Worm (Caenorhabditis elegans): ENCODE measurements around the gene ins-8.

DNA sequence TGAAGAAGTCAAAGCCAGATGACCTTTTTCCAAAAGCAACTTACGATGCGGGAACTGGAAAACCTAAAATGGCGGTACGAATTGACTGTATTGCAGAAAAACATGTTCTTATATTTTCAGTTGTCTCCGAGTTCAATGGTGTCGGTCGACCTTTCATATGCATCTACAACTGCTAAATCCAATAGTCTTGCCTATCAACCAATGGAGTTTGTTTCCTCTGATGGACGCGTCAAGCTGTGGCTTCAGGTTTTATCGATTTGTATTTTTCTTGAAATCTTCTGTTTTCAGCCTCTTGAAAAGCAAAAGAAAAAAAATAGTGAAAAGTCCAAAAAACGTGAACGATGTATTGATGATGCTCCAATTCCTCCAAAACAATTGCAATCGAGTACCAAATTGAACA, 33.5 kb upstream of the ins-8 start:
- TF ChIP-seq pha-4 (tag; optimal IDR thresholded peaks at IDR 0.05), result no peak
- TF ChIP-seq lin-39 (tag; optimal IDR thresholded peaks at IDR 0.05), result no peak
- TF ChIP-seq nhr-237 (tag; optimal IDR thresholded peaks at IDR 0.05), result no peak
- TF ChIP-seq elt-3 (tag; optimal IDR thresholded peaks at IDR 0.05), result no peak

Measured in whole organism, L3 larva.